Worm (Caenorhabditis elegans) whole organism, mixed stage, embryonic: ENCODE data around the gene srxa-18.

ENCODE experiments used
- bed-3 ChIP-seq: fragments of 200-800 bp; sonication (Bioruptor generic); optimal IDR thresholded peaks from 3 replicates; lab custom pipeline; 2018; ENCODE audit warnings: mild to moderate bottlenecking, missing genetic modification characterization, moderate library complexity, missing compliant biosample characterization
- ceh-39 ChIP-seq: fragments of 150-350 bp; optimal IDR thresholded peaks from 2 replicates; lab custom pipeline; 2014; ENCODE audit warnings: missing biosample characterization, missing genetic modification characterization
- ceh-43 ChIP-seq: fragments of 200-800 bp; sonication (Bioruptor generic); optimal IDR thresholded peaks from 2 replicates; lab custom pipeline; 2018; ENCODE audit warnings: mild to moderate bottlenecking, missing genetic modification characterization, moderate library complexity, missing compliant biosample characterization
- ceh-83 ChIP-seq: fragments of 200-800 bp; sonication (Bioruptor generic); optimal IDR thresholded peaks from 2 replicates; lab custom pipeline; 2018; ENCODE audit warnings: mild to moderate bottlenecking, missing genetic modification characterization, missing compliant biosample characterization
- cnd-1 ChIP-seq: fragments of 200-800 bp; sonication (Bioruptor generic); optimal IDR thresholded peaks from 2 replicates; lab custom pipeline; 2018; ENCODE audit warnings: mild to moderate bottlenecking, missing genetic modification characterization, missing compliant biosample characterization
- drap-1 ChIP-seq: fragments of 200-800 bp; sonication (Bioruptor generic); optimal IDR thresholded peaks from 3 replicates; lab custom pipeline; 2018; ENCODE audit warnings: mild to moderate bottlenecking, missing genetic modification characterization, missing compliant biosample characterization
- elt-1 ChIP-seq: sonication (generic microtip); optimal IDR thresholded peaks from 2 replicates; lab custom pipeline; 2017; ENCODE audit warnings: missing genetic modification characterization, mild to moderate bottlenecking, missing compliant biosample characterization, antibody characterized with exemption, moderate library complexity, borderline replicate concordance; ENCODE audit not compliant: insufficient read depth
- elt-3 ChIP-seq: fragments of 150-350 bp; optimal IDR thresholded peaks from 2 replicates; lab custom pipeline; 2014; ENCODE audit warnings: missing biosample characterization, missing genetic modification characterization
- flh-1 ChIP-seq: fragments of 200-800 bp; sonication (Bioruptor generic); optimal IDR thresholded peaks from 2 replicates; lab custom pipeline; 2018; ENCODE audit warnings: mild to moderate bottlenecking, missing genetic modification characterization, moderate library complexity, missing compliant biosample characterization
- ham-2 ChIP-seq: fragments of 200-800 bp; sonication (Bioruptor generic); optimal IDR thresholded peaks from 2 replicates; lab custom pipeline; 2018; ENCODE audit warnings: mild to moderate bottlenecking, missing genetic modification characterization, missing compliant biosample characterization
- hlh-1 ChIP-seq: fragments of 150-350 bp; optimal IDR thresholded peaks from 2 replicates; lab custom pipeline; 2014; ENCODE audit warnings: missing biosample characterization, missing genetic modification reagents, missing genetic modification characterization
- lin-13 ChIP-seq: fragments of 150-350 bp; optimal IDR thresholded peaks from 2 replicates; lab custom pipeline; 2014; ENCODE audit warnings: missing biosample characterization, missing genetic modification characterization
- lin-32 ChIP-seq: fragments of 200-800 bp; sonication (Bioruptor generic); optimal IDR thresholded peaks from 2 replicates; lab custom pipeline; 2018; ENCODE audit warnings: mild to moderate bottlenecking, missing genetic modification characterization, missing compliant biosample characterization
- lsy-2 ChIP-seq: fragments of 150-350 bp; optimal IDR thresholded peaks from 2 replicates; lab custom pipeline; 2014; ENCODE audit warnings: missing biosample characterization, missing genetic modification characterization
- mab-5 ChIP-seq: fragments of 150-350 bp; optimal IDR thresholded peaks from 2 replicates; lab custom pipeline; 2014; ENCODE audit warnings: missing biosample characterization, missing genetic modification characterization
- mep-1 ChIP-seq: fragments of 150-350 bp; optimal IDR thresholded peaks from 2 replicates; lab custom pipeline; 2017; ENCODE audit warnings: missing biosample characterization, missing genetic modification reagents, missing genetic modification characterization, inconsistent platforms
- nhr-12 ChIP-seq: fragments of 150-350 bp; optimal IDR thresholded peaks from 2 replicates; lab custom pipeline; 2014; ENCODE audit warnings: missing biosample characterization, missing genetic modification characterization
- nhr-2 ChIP-seq: fragments of 150-350 bp; optimal IDR thresholded peaks from 2 replicates; lab custom pipeline; 2014; ENCODE audit warnings: missing biosample characterization, missing genetic modification characterization
- nhr-237 ChIP-seq: fragments of 150-350 bp; optimal IDR thresholded peaks from 2 replicates; lab custom pipeline; 2014; ENCODE audit warnings: missing biosample characterization, missing genetic modification characterization
- nhr-28 ChIP-seq: fragments of 150-350 bp; optimal IDR thresholded peaks from 2 replicates; lab custom pipeline; 2014; ENCODE audit warnings: missing biosample characterization, missing genetic modification characterization
- pha-4 ChIP-seq: fragments of 150-350 bp; optimal IDR thresholded peaks from 2 replicates; lab custom pipeline; 2018; ENCODE audit warnings: missing biosample characterization, missing genetic modification reagents, missing genetic modification characterization
- snpc-4 ChIP-seq: fragments of 150-350 bp; optimal IDR thresholded peaks from 2 replicates; lab custom pipeline; 2014; ENCODE audit warnings: missing biosample characterization, missing genetic modification characterization
- tbx-8 ChIP-seq: fragments of 200-800 bp; sonication (Bioruptor generic); optimal IDR thresholded peaks from 2 replicates; lab custom pipeline; 2018; ENCODE audit warnings: mild to moderate bottlenecking, missing genetic modification characterization, moderate library complexity, missing compliant biosample characterization
- unc-120 ChIP-seq: sonication (generic microtip); optimal IDR thresholded peaks from 2 replicates; lab custom pipeline; 2017; ENCODE audit warnings: missing genetic modification characterization, missing compliant biosample characterization; ENCODE audit not compliant: poor library complexity, severe bottlenecking
- unc-39 ChIP-seq: fragments of 150-350 bp; optimal IDR thresholded peaks from 2 replicates; lab custom pipeline; 2014; ENCODE audit warnings: missing biosample characterization, missing genetic modification characterization
- unc-62 ChIP-seq: fragments of 150-350 bp; optimal IDR thresholded peaks from 2 replicates; lab custom pipeline; 2014; ENCODE audit warnings: missing biosample characterization, missing genetic modification reagents, missing genetic modification characterization
- zip-8 ChIP-seq: fragments of 150-350 bp; optimal IDR thresholded peaks from 2 replicates; lab custom pipeline; 2014; ENCODE audit warnings: missing biosample characterization, missing genetic modification characterization
- ztf-11 ChIP-seq: fragments of 150-350 bp; optimal IDR thresholded peaks from 2 replicates; lab custom pipeline; 2014; ENCODE audit warnings: missing biosample characterization, missing genetic modification characterization

Gene srxa-18

DNA sequence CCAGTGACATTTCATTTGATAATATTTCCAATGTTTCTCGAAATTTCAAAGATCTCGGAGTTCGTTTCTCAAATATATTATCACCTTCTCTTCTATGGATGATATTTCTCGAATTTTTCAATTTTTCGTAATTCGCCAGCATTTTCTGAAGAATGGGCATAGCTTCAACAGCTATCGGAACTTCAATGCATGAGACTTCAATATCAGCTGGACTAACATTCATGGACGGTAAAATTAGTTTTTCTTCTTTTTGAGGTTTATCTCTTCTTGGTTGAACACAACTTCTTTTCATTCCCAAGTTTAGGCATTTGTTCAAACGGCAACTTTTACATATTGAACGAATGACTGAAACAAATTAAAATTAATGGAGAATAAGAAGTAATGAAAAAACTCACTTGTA is 39.9 kb downstream of the srxa-18 start:
- TF ChIP-seq nhr-28 (tag; lab: Kevin White, UChicago) (no peak), snpc-4 (no peak), ceh-39 (tag; lab: Kevin White, UChicago) (no peak), mab-5 (tag; lab: Kevin White, UChicago) (no peak), mep-1 (tag; lab: Kevin White, UChicago) (no peak), flh-1 (GFP tag; lab: Kevin White, UChicago) (no peak)

ce11 chrV:10078244-10078643 is 42.6 kb downstream of the srxa-18 start, which contains the start of gene R04B5.1:
Gene R04B5.1 (minus strand): TSS chrV:10078344.
- no peak for TF ChIP-seq ham-2 (GFP tag; lab: Kevin White, UChicago)
- TF ChIP-seq nhr-12 (tag; lab: Kevin White, UChicago), result no peak
- no peak for TF ChIP-seq drap-1
- TF ChIP-seq unc-120 (tag; lab: Kevin White, UChicago), result no peak
- TF ChIP-seq hlh-1 (tag; lab: Kevin White, UChicago), result no peak
- no peak for TF ChIP-seq mep-1 (tag; lab: Kevin White, UChicago)
- no peak for TF ChIP-seq lin-13
- no peak for TF ChIP-seq pha-4 (tag; lab: Kevin White, UChicago)
- no peak for TF ChIP-seq lsy-2 (tag; lab: Kevin White, UChicago)
- no peak for TF ChIP-seq unc-39 (tag; lab: Kevin White, UChicago)
- TF ChIP-seq unc-62 (GFP tag; lab: Kevin White, UChicago), result no peak
- TF ChIP-seq tbx-8 (GFP tag; lab: Kevin White, UChicago), result no peak

DNA sequence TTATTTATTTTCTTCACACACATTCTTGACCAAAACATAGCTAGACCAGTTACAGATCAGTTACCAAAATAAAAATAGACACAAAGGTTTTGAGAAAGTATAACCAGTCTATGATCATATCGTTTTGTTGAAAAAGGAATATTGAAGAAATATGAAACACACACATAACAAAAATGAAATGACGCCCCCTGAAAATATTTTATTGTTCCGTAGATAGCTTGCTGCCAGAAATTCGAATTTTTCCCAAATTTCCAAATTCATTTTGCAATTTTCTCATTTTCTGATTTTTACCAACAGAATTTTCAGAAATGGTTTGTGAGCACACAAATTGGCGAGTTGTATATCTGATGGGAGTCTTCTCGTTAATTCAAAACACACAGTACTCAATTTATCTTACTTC is 45.4 kb downstream of the srxa-18 start, which contains the start of gene F57A8.7:
Gene F57A8.7 (plus strand): TSS at position 301 of the 400 bp plus-strand sequence.
- no peak for TF ChIP-seq ceh-39 (tag; lab: Kevin White, UChicago)
- TF ChIP-seq drap-1, result no peak
- no peak for TF ChIP-seq ceh-83 (GFP tag; lab: Kevin White, UChicago)

DNA sequence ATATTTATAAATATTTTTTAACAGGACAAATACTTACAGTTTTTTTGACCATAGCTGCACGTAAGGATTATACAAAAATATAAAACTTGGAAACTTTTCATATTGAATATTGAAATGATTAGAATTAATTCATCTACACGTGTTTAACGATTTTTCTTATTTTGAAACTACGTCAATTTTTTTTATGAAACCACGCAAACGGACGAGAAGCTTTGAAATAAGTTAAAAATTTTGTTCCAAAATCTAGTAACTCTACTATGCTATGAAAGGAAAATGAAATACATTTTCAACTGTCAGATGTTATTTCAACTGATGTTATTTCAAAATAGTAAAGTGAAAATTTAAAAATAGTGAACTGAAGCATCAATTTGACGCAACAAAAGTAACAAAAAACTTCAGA is 47.0 kb downstream of the srxa-18 start, which contains the start of gene F57A8.6:
Gene F57A8.6 (minus strand): TSS at position 101 of the 400 bp plus-strand sequence.
- TF ChIP-seq lin-13 (no peak), ceh-43 (GFP tag; lab: Kevin White, UChicago) (no peak), ceh-83 (GFP tag; lab: Kevin White, UChicago) (no peak), cnd-1 (tag; lab: Kevin White, UChicago) (no peak), hlh-1 (tag; lab: Kevin White, UChicago) (no peak), nhr-12 (tag; lab: Kevin White, UChicago) (no peak), flh-1 (GFP tag; lab: Kevin White, UChicago) (no peak), drap-1 (no peak), unc-39 (tag; lab: Kevin White, UChicago) (no peak), nhr-2 (tag; lab: Kevin White, UChicago) (no peak)

- TF ChIP-seq hlh-1 (tag; lab: Kevin White, UChicago), result no peak
- no peak for TF ChIP-seq bed-3 (GFP tag; lab: Kevin White, UChicago)
- no peak for TF ChIP-seq mep-1 (tag; lab: Kevin White, UChicago)
- TF ChIP-seq zip-8, result no peak
- TF ChIP-seq unc-39 (tag; lab: Kevin White, UChicago), result no peak
- TF ChIP-seq ceh-43 (GFP tag; lab: Kevin White, UChicago), result no peak
- no peak for TF ChIP-seq unc-62 (GFP tag; lab: Kevin White, UChicago)
These were observed 48.1 kb downstream of the srxa-18 start for ce11 chrV:10072721-10073120.

DNA sequence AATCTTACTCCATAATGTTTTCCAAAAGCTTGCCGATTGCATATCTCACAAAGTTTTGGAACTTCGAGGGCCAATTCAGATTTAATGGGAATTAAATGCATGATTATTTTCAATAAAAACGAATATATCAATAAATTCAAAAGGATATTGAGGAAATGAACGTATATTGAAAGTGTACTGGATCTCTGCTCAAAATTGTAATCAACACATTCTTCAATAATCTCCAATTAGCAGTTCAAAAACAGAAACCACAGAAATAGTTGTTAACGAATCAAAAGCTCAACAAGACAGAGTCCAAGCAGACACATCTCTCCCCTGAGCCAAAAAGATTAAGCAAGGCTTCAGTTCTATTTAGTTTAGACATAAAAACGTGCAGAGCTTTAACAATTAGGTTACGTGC is 50.3 kb downstream of the srxa-18 start, which contains the start of gene nhr-192:
Gene nhr-192 (minus strand): TSS at position 101 of the 400 bp plus-strand sequence.
- TF ChIP-seq ceh-39 (tag; lab: Kevin White, UChicago), result no peak
- no peak for TF ChIP-seq flh-1 (GFP tag; lab: Kevin White, UChicago)
- TF ChIP-seq mep-1 (tag; lab: Kevin White, UChicago), result no peak
- no peak for TF ChIP-seq ztf-11 (tag; lab: Kevin White, UChicago)
- no peak for TF ChIP-seq nhr-2 (tag; lab: Kevin White, UChicago)
- TF ChIP-seq unc-62 (GFP tag; lab: Kevin White, UChicago), result no peak
- no peak for TF ChIP-seq nhr-237
- TF ChIP-seq tbx-8 (GFP tag; lab: Kevin White, UChicago), result no peak
- TF ChIP-seq ceh-83 (GFP tag; lab: Kevin White, UChicago), result no peak
- no peak for TF ChIP-seq lin-32 (GFP tag; lab: Kevin White, UChicago)
- no peak for TF ChIP-seq elt-3 (tag; lab: Kevin White, UChicago)
- TF ChIP-seq nhr-12 (tag; lab: Kevin White, UChicago), result no peak
- no peak for TF ChIP-seq nhr-28 (tag; lab: Kevin White, UChicago)
- no peak for TF ChIP-seq snpc-4
- no peak for TF ChIP-seq ceh-43 (GFP tag; lab: Kevin White, UChicago)
- TF ChIP-seq lin-13, result no peak
- no peak for TF ChIP-seq elt-1
